Fruit fly (Drosophila melanogaster): Measurements from ENCODE around the gene CG13460.

Gene CG13460

DNA sequence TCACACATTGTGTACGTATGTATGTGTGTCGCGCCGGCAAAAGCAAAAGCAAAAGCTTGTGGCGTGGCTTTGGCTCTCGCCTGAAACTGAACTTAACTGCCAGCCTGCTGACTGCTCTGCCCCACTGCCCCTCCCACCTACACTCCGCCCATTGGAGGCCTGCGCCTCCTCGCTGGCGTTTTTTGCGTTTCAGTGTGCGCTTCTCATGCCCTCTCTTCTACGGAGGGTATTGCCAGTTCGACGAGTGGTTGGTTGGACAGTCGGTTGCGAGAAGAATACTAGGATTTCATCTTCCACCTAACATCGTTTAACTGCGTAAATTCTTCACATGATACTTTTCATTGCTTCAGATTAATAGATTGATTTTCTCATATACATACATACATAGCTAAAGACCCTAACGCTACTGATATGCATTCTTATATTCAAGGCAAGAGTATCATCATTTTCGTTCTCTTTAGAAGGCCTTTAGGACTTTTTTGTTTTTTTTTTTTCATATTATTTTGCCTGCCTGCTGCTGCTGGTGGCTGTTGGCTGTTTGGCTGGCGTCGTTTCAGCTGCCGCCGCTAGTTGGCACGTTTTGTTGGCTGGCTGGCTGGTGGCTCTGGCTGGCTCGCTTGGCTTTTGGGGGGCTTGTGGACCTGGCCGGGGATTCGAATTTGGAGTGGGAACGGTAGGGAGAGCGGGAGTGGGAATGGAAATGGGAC lies 43.5 kb upstream of the CG13460 start (continued):
- TF ChIP-seq CG4730 (GFP tag; IDR thresholded peaks at IDR 0.05) (no peak; the same call in 1 of the 2 replicates), CG10366 (GFP tag; IDR thresholded peaks at IDR 0.05) (peak; percentile 47; the same call in 1 of the 2 replicates), CG7839 (tag; optimal IDR thresholded peaks at IDR 0.05) (peak; percentile 69), CG15601 (tag; optimal IDR thresholded peaks at IDR 0.05) (no peak), Doc2 (GFP tag; IDR thresholded peaks at IDR 0.05) (no peak), pum (GFP tag; optimal IDR thresholded peaks at IDR 0.05) (peak; percentile 56), CG1602 (GFP tag; optimal IDR thresholded peaks at IDR 0.05) (peak; percentile 11), CG7786 (GFP tag; optimal IDR thresholded peaks at IDR 0.05) (peak; percentile 75), jing (GFP tag; optimal IDR thresholded peaks at IDR 0.05) (peak; percentile 14), otp (GFP tag; IDR thresholded peaks at IDR 0.05) (no peak), CG8290 (GFP tag; optimal IDR thresholded peaks at IDR 0.05) (no peak), CG8290 (tag; optimal IDR thresholded peaks at IDR 0.05) (peak in 1 of 2 experiments; percentile 51), stwl (tag; optimal IDR thresholded peaks at IDR 0.05) (no peak), CG31441 (GFP tag; IDR thresholded peaks at IDR 0.05) (peak; percentile 55), D19B (GFP tag; optimal IDR thresholded peaks at IDR 0.05) (peak; percentile 49), ham (GFP tag; IDR thresholded peaks at IDR 0.05) (no peak), Vsx1 (GFP tag; optimal IDR thresholded peaks at IDR 0.05) (peak; percentile 36), Asciz (GFP tag; optimal IDR thresholded peaks at IDR 0.05) (no peak), CG17359 (tag; optimal IDR thresholded peaks at IDR 0.05) (peak; percentile 50), sug (tag; optimal IDR thresholded peaks at IDR 0.05) (peak; percentile 7), Kr (GFP tag; optimal IDR thresholded peaks at IDR 0.05) (no peak), Hand (GFP tag; optimal IDR thresholded peaks at IDR 0.05) (peak; percentile 24), CG2889 (GFP tag; IDR thresholded peaks at IDR 0.05) (0 out of 3 replicates have a peak, but pooled peaks have one; percentile 7), row (GFP tag; IDR thresholded peaks at IDR 0.05) (peak; percentile 90), Tbp (GFP tag; optimal IDR thresholded peaks at IDR 0.05) (no peak), cwo (GFP tag; optimal IDR thresholded peaks at IDR 0.05) (peak; percentile 25), CG2712 (tag; optimal IDR thresholded peaks at IDR 0.05) (peak; percentile 56), CG2199 (GFP tag; IDR thresholded peaks at IDR 0.05) (no peak), CG43689 (GFP tag; IDR thresholded peaks at IDR 0.05) (no peak), CG12104 (GFP tag; optimal IDR thresholded peaks at IDR 0.05) (peak; percentile 4), Awh (GFP tag; IDR thresholded peaks at IDR 0.05) (no peak), Elba2 (GFP tag; optimal IDR thresholded peaks at IDR 0.05) (no peak), CG8765 (GFP tag; IDR thresholded peaks at IDR 0.05) (no peak), TFAM (GFP tag; optimal IDR thresholded peaks at IDR 0.05) (no peak), CTCF (GFP tag; optimal IDR thresholded peaks at IDR 0.05) (no peak), Dek (tag; optimal IDR thresholded peaks at IDR 0.05) (no peak), MBD-R2 (GFP tag; IDR thresholded peaks at IDR 0.05) (peak; percentile 34; the same call in 1 of the 2 replicates), CG18476 (GFP tag; optimal IDR thresholded peaks at IDR 0.05) (no peak), yki (optimal IDR thresholded peaks at IDR 0.05) (no peak), HmgD (GFP tag; optimal IDR thresholded peaks at IDR 0.05) (no peak), CG11247 (GFP tag; IDR thresholded peaks at IDR 0.05) (peak; percentile 51)
